Worm (Caenorhabditis elegans) whole organism, early embryonic: ENCODE data around the gene mrpl-22.

Experiments used
- B0310.2 ChIP-seq: sonication (generic microtip); optimal IDR thresholded peaks from 2 replicates; lab custom pipeline; 2016; ENCODE audit warnings: mild to moderate bottlenecking, missing genetic modification characterization, missing compliant biosample characterization
- aly-1 ChIP-seq: sonication (generic microtip); optimal IDR thresholded peaks from 2 replicates; lab custom pipeline; 2016; ENCODE audit warnings: missing genetic modification characterization, missing compliant biosample characterization
- ama-1 ChIP-seq: fragments of 150-350 bp; optimal IDR thresholded peaks from 2 replicates; lab custom pipeline; 2014
- pes-1 ChIP-seq: fragments of 200-800 bp; sonication (Bioruptor generic); IDR thresholded peaks from 2 replicates; pipeline ENCODE4 v1.3.6; 2022; ENCODE audit warnings: missing genetic modification reagents, missing genetic modification characterization, missing compliant biosample characterization

DNA sequence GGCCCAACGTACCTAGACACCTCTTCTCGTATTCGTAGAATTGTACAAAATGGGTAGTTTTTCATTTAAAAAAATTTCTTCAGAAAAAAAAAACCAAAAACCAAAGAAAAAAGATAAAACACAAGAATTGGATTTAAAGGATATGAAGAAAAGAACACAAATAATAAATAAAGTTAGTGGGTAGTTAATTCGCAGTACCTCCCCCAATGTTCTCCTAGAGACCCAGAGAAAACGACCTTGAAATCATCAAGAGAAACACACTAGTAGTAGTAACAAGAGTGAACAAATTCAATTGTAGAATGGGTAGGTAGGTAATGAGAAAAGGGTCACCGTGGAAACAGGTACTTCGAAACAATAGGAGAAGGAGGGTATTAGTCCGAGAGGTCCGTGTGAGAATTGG lies 37.5 kb upstream of the mrpl-22 start:
- TF ChIP-seq pes-1 (GFP tag; lab: Robert Waterston, UW) = no peak
- no peak for TF ChIP-seq ama-1 (lab: Kevin White, UChicago)
- TF ChIP-seq B0310.2 = no peak
- TF ChIP-seq aly-1 = no peak
